Fruit fly (Drosophila melanogaster) whole organism, prepupa: ENCODE results near the gene CG6055.

ENCODE experiments used
- Blimp-1 ChIP-seq: fragments of 200-800 bp; sonication (Bioruptor generic); optimal IDR thresholded peaks from 3 replicates; lab custom pipeline; 2017; ENCODE audit warnings: missing biosample characterization, missing genetic modification characterization, mild to moderate bottlenecking, moderate library complexity, missing genetic modification reagents
- CG11902 ChIP-seq: fragments of 200-800 bp; sonication (Bioruptor generic); optimal IDR thresholded peaks from 3 replicates; lab custom pipeline; 2016; ENCODE audit warnings: missing biosample characterization, missing genetic modification characterization
- CG4318 ChIP-seq: fragments of 200-800 bp; sonication (Bioruptor generic); optimal IDR thresholded peaks from 3 replicates; lab custom pipeline; 2017; ENCODE audit warnings: missing biosample characterization, mild to moderate bottlenecking, missing genetic modification characterization
- Sox102F ChIP-seq: fragments of 200-800 bp; sonication (Bioruptor generic); optimal IDR thresholded peaks from 2 replicates; lab custom pipeline; 2016; ENCODE audit warnings: missing biosample characterization, mild to moderate bottlenecking, missing genetic modification characterization
- Sox14 ChIP-seq: fragments of 200-800 bp; sonication (Bioruptor generic); optimal IDR thresholded peaks from 3 replicates; lab custom pipeline; 2016; ENCODE audit warnings: missing biosample characterization, missing genetic modification characterization
- cyc ChIP-seq: fragments of 200-800 bp; sonication (Bioruptor generic); optimal IDR thresholded peaks from 3 replicates; lab custom pipeline; 2016; ENCODE audit warnings: missing biosample characterization, missing genetic modification characterization
- eg ChIP-seq: fragments of 200-800 bp; sonication (Bioruptor generic); IDR thresholded peaks from 3 replicates; pipeline ENCODE4 v1.3.6; 2022; ENCODE audit warnings: missing biosample characterization, missing genetic modification characterization
- net ChIP-seq: fragments of 200-800 bp; sonication (Bioruptor generic); optimal IDR thresholded peaks from 3 replicates; lab custom pipeline; 2016; ENCODE audit warnings: missing biosample characterization, missing genetic modification characterization

- TF ChIP-seq Sox102F (GFP tag; lab: Kevin White, UChicago) (no peak), eg (GFP tag; lab: Robert Waterston, UW) (no peak), Sox14 (no peak), cyc (GFP tag; lab: Kevin White, UChicago) (no peak), CG4318 (GFP tag; lab: Kevin White, UChicago) (no peak), CG11902 (GFP tag; lab: Kevin White, UChicago) (no peak), net (GFP tag; lab: Kevin White, UChicago) (no peak), Blimp-1 (GFP tag; lab: Kevin White, UChicago) (no peak)
These were observed 40.7 kb upstream of the CG6055 start for dm6 chr2L:7425690-7426056.
